Worm (Caenorhabditis elegans) whole organism, L4 larva: ENCODE data around the gene C15H7.3.

Experiments used
- D1046.2 ChIP-seq: fragments of 200-800 bp; sonication (Bioruptor generic); IDR thresholded peaks from 2 replicates; pipeline ENCODE4 v1.3.6; 2022; ENCODE audit warnings: missing genetic modification characterization, missing compliant biosample characterization
- F44E2.7 ChIP-seq: fragments of 200-800 bp; sonication (Bioruptor generic); IDR thresholded peaks from 2 replicates; pipeline ENCODE4 v2.1.2; 2022; ENCODE audit warnings: missing genetic modification characterization, missing compliant biosample characterization
- T20F7.1 ChIP-seq: fragments of 200-800 bp; sonication (Bioruptor generic); optimal IDR thresholded peaks from 2 replicates; lab custom pipeline; 2018; ENCODE audit warnings: mild to moderate bottlenecking, missing genetic modification characterization, missing compliant biosample characterization
- Y75B8A.6 ChIP-seq: fragments of 200-800 bp; sonication (Bioruptor generic); IDR thresholded peaks from 2 replicates; pipeline ENCODE4 v1.3.6; 2022; ENCODE audit warnings: missing genetic modification reagents, missing genetic modification characterization, missing compliant biosample characterization
- ZK337.2 ChIP-seq: fragments of 200-800 bp; sonication (Bioruptor generic); IDR thresholded peaks from 2 replicates; pipeline ENCODE4 v1.3.6; 2022; ENCODE audit warnings: missing genetic modification reagents, missing genetic modification characterization, missing compliant biosample characterization
- aha-1 ChIP-seq: fragments of 150-350 bp; peaks from one replicate; lab custom pipeline; 2014; ENCODE audit warnings: missing biosample characterization, missing genetic modification characterization
- aly-2 ChIP-seq: sonication (generic microtip); optimal IDR thresholded peaks from 2 replicates; lab custom pipeline; 2018; ENCODE audit warnings: missing biosample characterization, missing genetic modification characterization
- attf-4 ChIP-seq: sonication (generic microtip); optimal IDR thresholded peaks from 3 replicates; lab custom pipeline; 2017; ENCODE audit warnings: missing biosample characterization, missing genetic modification characterization
- ceh-20 ChIP-seq: fragments of 200-800 bp; sonication (Bioruptor generic); IDR thresholded peaks from 2 replicates; pipeline ENCODE4 v1.3.6; 2022; ENCODE audit warnings: missing genetic modification reagents, missing genetic modification characterization, missing compliant biosample characterization
- ceh-44 ChIP-seq: fragments of 200-800 bp; sonication (Bioruptor generic); IDR thresholded peaks from 2 replicates; pipeline ENCODE4 v1.3.6; 2022; ENCODE audit warnings: missing genetic modification reagents, missing genetic modification characterization, missing compliant biosample characterization
- ctbp-1 ChIP-seq: fragments of 200-800 bp; sonication (Bioruptor generic); IDR thresholded peaks from 2 replicates; pipeline ENCODE4 v1.3.6; 2022; ENCODE audit warnings: missing genetic modification reagents, missing genetic modification characterization, missing compliant biosample characterization
- daf-12 ChIP-seq: fragments of 150-350 bp; optimal IDR thresholded peaks from 2 replicates; lab custom pipeline; 2014; ENCODE audit warnings: missing biosample characterization, missing genetic modification reagents, missing genetic modification characterization
- daf-19 ChIP-seq: fragments of 200-800 bp; sonication (Bioruptor generic); conservative IDR thresholded peaks from 2 replicates; pipeline ENCODE4 v1.3.6; 2022; ENCODE audit warnings: missing genetic modification characterization, missing compliant biosample characterization
- dmd-6 ChIP-seq: fragments of 200-800 bp; sonication (Bioruptor generic); IDR thresholded peaks from 2 replicates; pipeline ENCODE4 v1.3.6; 2022; ENCODE audit warnings: missing genetic modification reagents, missing genetic modification characterization, missing compliant biosample characterization
- dmd-9 ChIP-seq: fragments of 200-800 bp; sonication (Bioruptor generic); IDR thresholded peaks from 2 replicates; pipeline ENCODE4 v1.3.6; 2022; ENCODE audit warnings: missing genetic modification reagents, missing genetic modification characterization, missing compliant biosample characterization
- dpl-1 ChIP-seq: fragments of 150-350 bp; optimal IDR thresholded peaks from 2 replicates; lab custom pipeline; 2014; ENCODE audit warnings: missing biosample characterization, missing genetic modification reagents, missing genetic modification characterization
- dve-1 ChIP-seq: sonication (generic microtip); optimal IDR thresholded peaks from 2 replicates; lab custom pipeline; 2017; ENCODE audit warnings: antibody characterized with exemption, mild to moderate bottlenecking, missing genetic modification characterization, missing compliant biosample characterization; ENCODE audit not compliant: insufficient read depth
- egl-43 ChIP-seq: fragments of 200-800 bp; sonication (Bioruptor generic); IDR thresholded peaks from 2 replicates; pipeline ENCODE4 v1.3.6; 2022; ENCODE audit warnings: missing genetic modification reagents, missing genetic modification characterization, missing compliant biosample characterization
- fkh-10 ChIP-seq: fragments of 150-350 bp; optimal IDR thresholded peaks from 2 replicates; lab custom pipeline; 2014; ENCODE audit warnings: missing biosample characterization, missing genetic modification reagents, missing genetic modification characterization
- gei-8 ChIP-seq: fragments of 200-800 bp; sonication (Bioruptor generic); optimal IDR thresholded peaks from 2 replicates; lab custom pipeline; 2018; ENCODE audit warnings: mild to moderate bottlenecking, missing genetic modification characterization, missing compliant biosample characterization
- hif-1 ChIP-seq, 2 experiments: sonication (generic microtip); optimal IDR thresholded peaks; 2 replicates each; lab custom pipeline; 2016 to 2017; ENCODE audit warnings: missing compliant biosample characterization in 2 of 2, missing genetic modification characterization in 2 of 2, missing genetic modification reagents in 2 of 2, missing genotype in 2 of 2, mild to moderate bottlenecking in 1 of 2
- hlh-30 ChIP-seq: sonication (generic microtip); optimal IDR thresholded peaks from 2 replicates; lab custom pipeline; 2017; ENCODE audit warnings: antibody characterized with exemption, mild to moderate bottlenecking, missing genetic modification characterization, missing compliant biosample characterization; ENCODE audit not compliant: insufficient read depth
- hmg-1.1 ChIP-seq: fragments of 200-800 bp; sonication (Bioruptor generic); IDR thresholded peaks from 2 replicates; pipeline ENCODE4 v1.3.6; 2022; ENCODE audit warnings: missing genetic modification reagents, missing genetic modification characterization, missing compliant biosample characterization
- jun-1 ChIP-seq: fragments of 150-350 bp; optimal IDR thresholded peaks from 2 replicates; lab custom pipeline; 2014; ENCODE audit warnings: missing biosample characterization, missing genetic modification reagents, missing genetic modification characterization
- lin-1 ChIP-seq: fragments of 200-800 bp; sonication (Bioruptor generic); IDR thresholded peaks from 2 replicates; pipeline ENCODE4 v1.3.6; 2022; ENCODE audit warnings: missing genetic modification reagents, missing genetic modification characterization, missing compliant biosample characterization
- lin-13 ChIP-seq: fragments of 150-350 bp; optimal IDR thresholded peaks from 2 replicates; lab custom pipeline; 2014; ENCODE audit warnings: missing biosample characterization, missing genetic modification reagents, missing genetic modification characterization
- lin-38 ChIP-seq: fragments of 200-800 bp; sonication (Bioruptor generic); IDR thresholded peaks from 2 replicates; pipeline ENCODE4 v1.3.6; 2022; ENCODE audit warnings: missing genetic modification reagents, missing genetic modification characterization, missing compliant biosample characterization
- mdt-29 ChIP-seq: fragments of 200-800 bp; sonication (Bioruptor generic); IDR thresholded peaks from 2 replicates; pipeline ENCODE4 v1.3.6; 2022; ENCODE audit warnings: missing genetic modification reagents, missing genetic modification characterization, missing compliant biosample characterization
- mep-1 ChIP-seq: fragments of 150-350 bp; sonication (generic microtip); optimal IDR thresholded peaks from 3 replicates; lab custom pipeline; 2014; ENCODE audit warnings: missing biosample characterization, missing genetic modification characterization
- mes-2 ChIP-seq: sonication (generic microtip); optimal IDR thresholded peaks from 2 replicates; lab custom pipeline; 2016; ENCODE audit warnings: missing genotype, mild to moderate bottlenecking, missing genetic modification characterization, missing compliant biosample characterization; ENCODE audit not compliant: poor library complexity, severe bottlenecking
- mxl-2 ChIP-seq: fragments of 200-800 bp; sonication (Bioruptor generic); conservative IDR thresholded peaks from 2 replicates; pipeline ENCODE4 v1.3.6; 2022; ENCODE audit warnings: missing genetic modification reagents, missing genetic modification characterization, missing compliant biosample characterization
- mxl-3 ChIP-seq: fragments of 200-800 bp; sonication (Bioruptor generic); optimal IDR thresholded peaks from 2 replicates; lab custom pipeline; 2018; ENCODE audit warnings: mild to moderate bottlenecking, missing genetic modification characterization, missing compliant biosample characterization
- nhr-10 ChIP-seq: fragments of 150-350 bp; optimal IDR thresholded peaks from 2 replicates; lab custom pipeline; 2014; ENCODE audit warnings: missing biosample characterization, missing genetic modification characterization
- nhr-11 ChIP-seq: fragments of 150-350 bp; optimal IDR thresholded peaks from 2 replicates; lab custom pipeline; 2014; ENCODE audit warnings: missing biosample characterization, missing genetic modification characterization
- nhr-111 ChIP-seq: fragments of 200-800 bp; sonication (Bioruptor generic); optimal IDR thresholded peaks from 2 replicates; lab custom pipeline; 2018; ENCODE audit warnings: mild to moderate bottlenecking, missing genetic modification characterization, missing compliant biosample characterization
- nhr-237 ChIP-seq: sonication (generic microtip); optimal IDR thresholded peaks from 2 replicates; lab custom pipeline; 2017; ENCODE audit warnings: missing biosample characterization, missing genetic modification characterization
- nhr-28 ChIP-seq: fragments of 150-350 bp; optimal IDR thresholded peaks from 2 replicates; lab custom pipeline; 2014; ENCODE audit warnings: missing biosample characterization, missing genetic modification characterization
- nhr-77 ChIP-seq: fragments of 150-350 bp; optimal IDR thresholded peaks from 2 replicates; lab custom pipeline; 2014; ENCODE audit warnings: missing biosample characterization, missing genetic modification characterization
- pha-4 ChIP-seq, 2 experiments: fragments of 150-350 bp in 1 of 2; fragments of 200-800 bp in 1 of 2; sonication (Bioruptor generic) in 1 of 2; IDR thresholded peaks in 1 of 2; optimal IDR thresholded peaks in 1 of 2; 2 replicates each; pipeline versions ENCODE4 v1.3.6 to Lab custom; 2014 to 2022; ENCODE audit warnings: missing genetic modification characterization in 2 of 2, missing genetic modification reagents in 2 of 2, missing biosample characterization in 1 of 2, missing compliant biosample characterization in 1 of 2
- php-3 ChIP-seq: fragments of 200-800 bp; sonication (Bioruptor generic); IDR thresholded peaks from 2 replicates; pipeline ENCODE4 v1.3.6; 2022; ENCODE audit warnings: missing genetic modification reagents, missing genetic modification characterization, missing compliant biosample characterization
- snpc-4 ChIP-seq: fragments of 150-350 bp; optimal IDR thresholded peaks from 2 replicates; lab custom pipeline; 2014; ENCODE audit warnings: missing biosample characterization, missing genetic modification characterization
- unc-39 ChIP-seq: sonication (generic microtip); optimal IDR thresholded peaks from 2 replicates; lab custom pipeline; 2017; ENCODE audit warnings: missing biosample characterization, missing genetic modification characterization
- zfp-2 ChIP-seq: sonication (generic microtip); optimal IDR thresholded peaks from 2 replicates; lab custom pipeline; 2016; ENCODE audit warnings: mild to moderate bottlenecking, missing genetic modification characterization, missing compliant biosample characterization
- zip-11 ChIP-seq: fragments of 200-800 bp; sonication (Bioruptor generic); IDR thresholded peaks from 2 replicates; pipeline ENCODE4 v1.3.6; 2022; ENCODE audit warnings: missing genetic modification characterization, missing compliant biosample characterization
- ztf-11 ChIP-seq: fragments of 150-350 bp; optimal IDR thresholded peaks from 2 replicates; lab custom pipeline; 2014; ENCODE audit warnings: missing biosample characterization, missing genetic modification characterization

Gene C15H7.3

ce11 chrIII:9664484-9665221, 12.9 kb upstream of the C15H7.3 start (continued):
- TF ChIP-seq daf-12, result no peak
- TF ChIP-seq pha-4 (GFP tag; IDR thresholded peaks at IDR 0.05; lab: Robert Waterston, UW), result no peak
- TF ChIP-seq pha-4 (tag; optimal IDR thresholded peaks at IDR 0.05; lab: Kevin White, UChicago), result no peak
- TF ChIP-seq ceh-44 (GFP tag; lab: Robert Waterston, UW), result no peak
- peak; percentile 39 for TF ChIP-seq hlh-30 (tag; lab: Kevin White, UChicago)
- TF ChIP-seq unc-39 (tag; lab: Kevin White, UChicago), result no peak
- no peak for TF ChIP-seq dmd-6 (GFP tag; lab: Robert Waterston, UW)
- TF ChIP-seq hmg-1.1 (GFP tag; lab: Robert Waterston, UW), result peak; percentile 19; the same call in 1 of the 2 replicates
- no peak for TF ChIP-seq F44E2.7 (GFP tag; lab: Robert Waterston, UW)
- peak; percentile 73 for TF ChIP-seq fkh-10 (GFP tag; lab: Kevin White, UChicago)
- TF ChIP-seq ctbp-1, result peak; percentile 86
- 0 out of 2 replicates have a peak, but pooled peaks have one; percentile 31 for TF ChIP-seq ceh-20 (GFP tag; lab: Robert Waterston, UW)
- peak; percentile 12 for TF ChIP-seq mep-1 (tag; lab: Kevin White, UChicago)
- TF ChIP-seq ZK337.2 (GFP tag; lab: Robert Waterston, UW), result no peak
- peak; percentile 15 for TF ChIP-seq gei-8 (GFP tag; lab: Kevin White, UChicago)

- TF ChIP-seq D1046.2 (GFP tag; lab: Robert Waterston, UW) (no peak), hif-1 (tag; optimal IDR thresholded peaks at IDR 0.05; lab: Kevin White, UChicago) (no peak), dmd-9 (GFP tag; lab: Robert Waterston, UW) (no peak), ZK337.2 (GFP tag; lab: Robert Waterston, UW) (no peak), zip-11 (GFP tag; lab: Robert Waterston, UW) (no peak), lin-1 (GFP tag; lab: Robert Waterston, UW) (no peak), dve-1 (no peak), Y75B8A.6 (GFP tag; lab: Robert Waterston, UW) (no peak), fkh-10 (GFP tag; lab: Kevin White, UChicago) (no peak), dpl-1 (GFP tag; lab: Kevin White, UChicago) (no peak), egl-43 (no peak), zfp-2 (tag; lab: Kevin White, UChicago) (no peak), snpc-4 (tag; lab: Kevin White, UChicago) (no peak), ctbp-1 (no peak), daf-19 (GFP tag; lab: Robert Waterston, UW) (no peak), dmd-6 (GFP tag; lab: Robert Waterston, UW) (no peak), lin-13 (GFP tag; lab: Kevin White, UChicago) (no peak), nhr-28 (tag; lab: Kevin White, UChicago) (no peak)
Observed at ce11 chrIII:9663943-9664342, 12.2 kb upstream of the C15H7.3 start.

ce11 chrIII:9662266-9662959, 10.6 kb upstream of the C15H7.3 start:
- TF ChIP-seq attf-4 (tag; lab: Kevin White, UChicago) (no peak), nhr-10 (tag; lab: Kevin White, UChicago) (no peak), ztf-11 (tag; lab: Kevin White, UChicago) (no peak), dmd-9 (GFP tag; lab: Robert Waterston, UW) (no peak), nhr-237 (tag; lab: Kevin White, UChicago) (no peak), jun-1 (tag; lab: Kevin White, UChicago) (no peak), nhr-111 (GFP tag; lab: Kevin White, UChicago) (no peak), mxl-3 (no peak), php-3 (no peak), T20F7.1 (no peak), zfp-2 (tag; lab: Kevin White, UChicago) (no peak), D1046.2 (GFP tag; lab: Robert Waterston, UW) (0 out of 2 replicates have a peak, but pooled peaks have one; percentile 42), aha-1 (tag; lab: Kevin White, UChicago) (peak; percentile 90), aly-2 (tag; lab: Kevin White, UChicago) (no peak), nhr-11 (tag; lab: Kevin White, UChicago) (no peak), dve-1 (no peak), mdt-29 (no peak), lin-38 (no peak), nhr-77 (tag; lab: Kevin White, UChicago) (no peak), mes-2 (tag; lab: Kevin White, UChicago) (no peak), mxl-2 (GFP tag; lab: Robert Waterston, UW) (no peak)
